Fruit fly (Drosophila melanogaster) Kc167 (cell line): ENCODE data around the gene sesB.

Experiments
- Sin3A ChIP-seq: fragments of >200 bp; optimal IDR thresholded peaks from 2 replicates; lab custom pipeline; 2018; ENCODE audit warnings: missing external identifiers
- insv ChIP-seq: fragments of >200 bp; optimal IDR thresholded peaks from 3 replicates; lab custom pipeline; 2018; ENCODE audit warnings: missing external identifiers
- psq ChIP-seq: fragments of >200 bp; optimal IDR thresholded peaks from 2 replicates; lab custom pipeline; 2017; ENCODE audit warnings: missing external identifiers

dm6 chrX:10824227-10824702 lies 37.5 kb upstream of the sesB start, which contains the start of gene Imp:
- TF ChIP-seq Sin3A (lab: Kevin White, UChicago) (no peak), psq (lab: Kevin White, UChicago) (no peak), insv (lab: Kevin White, UChicago) (no peak)
